Worm (Caenorhabditis elegans) whole organism, midembryonic: ENCODE results near the gene ZK856.6.

Experiments used
- T22C8.4 ChIP-seq: fragments of 200-800 bp; sonication (Bioruptor generic); IDR thresholded peaks from 2 replicates; pipeline ENCODE4 v1.3.6; 2022; ENCODE audit warnings: missing genetic modification characterization, missing compliant biosample characterization
- cog-1 ChIP-seq: sonication (generic microtip); optimal IDR thresholded peaks from 2 replicates; lab custom pipeline; 2016; ENCODE audit warnings: missing genetic modification characterization, missing compliant biosample characterization
- flt-1 ChIP-seq: fragments of 200-800 bp; sonication (Bioruptor generic); IDR thresholded peaks from 2 replicates; pipeline ENCODE4 v1.3.6; 2022; ENCODE audit warnings: missing genetic modification characterization, missing compliant biosample characterization
- klf-2 ChIP-seq: fragments of 200-800 bp; sonication (Bioruptor generic); conservative IDR thresholded peaks from 2 replicates; pipeline ENCODE4 v1.3.6; 2022; ENCODE audit warnings: missing genetic modification reagents, missing genetic modification characterization, missing compliant biosample characterization
- med-1 ChIP-seq: sonication (generic microtip); optimal IDR thresholded peaks from 2 replicates; lab custom pipeline; 2017; ENCODE audit warnings: missing genetic modification characterization, mild to moderate bottlenecking, missing compliant biosample characterization, antibody characterized with exemption, missing genetic modification reagents; ENCODE audit not compliant: insufficient read depth
- ref-1 ChIP-seq: fragments of 200-800 bp; sonication (Bioruptor generic); conservative IDR thresholded peaks from 2 replicates; pipeline ENCODE4 v1.3.6; 2022; ENCODE audit warnings: missing genetic modification reagents, missing genetic modification characterization, missing compliant biosample characterization
- tab-1 ChIP-seq: fragments of 200-800 bp; sonication (Bioruptor generic); IDR thresholded peaks from 2 replicates; pipeline ENCODE4 v1.3.6; 2022; ENCODE audit warnings: missing genetic modification characterization, missing compliant biosample characterization
- ztf-23 ChIP-seq: fragments of 200-800 bp; sonication (Bioruptor generic); IDR thresholded peaks from 2 replicates; pipeline ENCODE4 v1.3.6; 2022; ENCODE audit warnings: missing genetic modification reagents, missing genetic modification characterization, missing compliant biosample characterization
- ztf-29 ChIP-seq: fragments of 200-800 bp; sonication (Bioruptor generic); IDR thresholded peaks from 2 replicates; pipeline ENCODE4 v1.3.6; 2022; ENCODE audit warnings: missing genetic modification reagents, missing genetic modification characterization, missing compliant biosample characterization

ZK856.6 gene

DNA sequence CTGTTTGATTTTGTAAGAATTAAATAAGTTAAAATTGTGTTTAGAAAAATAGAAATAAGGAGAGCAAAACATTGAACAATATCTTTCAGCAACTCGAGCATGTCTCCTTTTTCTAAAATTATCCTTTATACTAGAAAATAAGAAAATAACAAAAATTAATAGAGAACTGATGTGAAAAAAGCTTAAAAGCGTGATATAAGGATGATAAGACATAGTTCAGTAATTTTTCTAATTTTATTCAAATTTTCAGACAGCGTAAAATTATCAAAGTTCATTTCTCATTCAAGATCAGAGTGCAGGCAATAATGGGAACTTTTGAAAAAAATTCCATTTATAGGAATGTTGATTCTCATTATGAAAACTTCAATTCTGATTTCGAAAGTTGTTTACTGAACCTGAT, 34.8 kb downstream of the ZK856.6 start, which contains the start of gene str-182:
Gene str-182 (minus strand): TSS at position 101 of the 400 bp plus-strand sequence.
- TF ChIP-seq cog-1 (tag; lab: Kevin White, UChicago) (no peak), tab-1 (GFP tag; lab: Robert Waterston, UW) (no peak)

DNA sequence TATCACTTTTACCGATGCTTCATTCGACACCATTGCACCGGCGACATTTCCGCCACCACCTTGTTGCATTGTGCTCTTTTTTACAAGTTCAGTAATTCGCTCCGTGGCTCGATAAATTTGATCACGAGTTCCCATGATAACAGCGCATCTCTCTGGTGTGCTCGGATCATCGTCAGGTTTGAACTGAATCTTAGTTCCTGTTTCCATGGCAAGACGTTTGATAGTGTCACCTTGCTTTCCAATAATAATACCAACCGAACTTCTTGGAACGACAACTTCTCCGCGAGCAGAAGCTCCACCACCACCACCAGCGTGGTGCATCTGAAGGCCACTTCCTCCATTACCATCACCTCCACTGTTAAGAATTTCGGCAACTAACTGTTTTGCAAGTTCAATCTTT, 38.7 kb downstream of the ZK856.6 start:
- TF ChIP-seq klf-2 (GFP tag; lab: Robert Waterston, UW) (no peak), tab-1 (GFP tag; lab: Robert Waterston, UW) (no peak)

DNA sequence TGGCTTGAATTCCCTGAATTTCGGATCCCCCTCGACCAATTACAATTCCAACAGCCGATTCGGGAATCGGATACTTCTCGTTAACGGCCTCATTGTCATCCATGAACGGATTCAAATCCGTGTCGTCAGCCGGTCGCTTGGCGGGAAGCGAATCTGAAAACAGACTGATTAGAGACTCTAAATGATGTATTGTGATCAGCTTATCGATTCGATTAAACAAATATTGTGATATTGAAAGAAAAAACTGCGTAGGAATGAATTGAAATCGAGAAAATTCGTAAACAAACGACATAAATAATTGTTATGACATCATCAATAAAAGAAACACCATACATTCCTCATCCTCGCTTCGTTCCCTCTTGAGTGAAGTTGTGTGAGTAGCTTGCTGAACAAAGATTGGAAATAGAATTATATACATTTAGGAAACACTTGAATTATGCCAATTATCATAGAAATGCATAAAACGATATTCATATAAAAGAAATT, 39.5 kb downstream of the ZK856.6 start:
- no peak for TF ChIP-seq ztf-29 (GFP tag; lab: Robert Waterston, UW)
- TF ChIP-seq T22C8.4 (GFP tag; lab: Robert Waterston, UW) = no peak
- no peak for TF ChIP-seq tab-1 (GFP tag; lab: Robert Waterston, UW)
- TF ChIP-seq ztf-23 (GFP tag; lab: Robert Waterston, UW) = no peak
- TF ChIP-seq klf-2 (GFP tag; lab: Robert Waterston, UW) = no peak
- no peak for TF ChIP-seq cog-1 (tag; lab: Kevin White, UChicago)
- TF ChIP-seq ref-1 (GFP tag; lab: Robert Waterston, UW) = no peak
- no peak for TF ChIP-seq flt-1 (GFP tag; lab: Robert Waterston, UW)
- no peak for TF ChIP-seq med-1 (GFP tag; lab: Kevin White, UChicago)

DNA sequence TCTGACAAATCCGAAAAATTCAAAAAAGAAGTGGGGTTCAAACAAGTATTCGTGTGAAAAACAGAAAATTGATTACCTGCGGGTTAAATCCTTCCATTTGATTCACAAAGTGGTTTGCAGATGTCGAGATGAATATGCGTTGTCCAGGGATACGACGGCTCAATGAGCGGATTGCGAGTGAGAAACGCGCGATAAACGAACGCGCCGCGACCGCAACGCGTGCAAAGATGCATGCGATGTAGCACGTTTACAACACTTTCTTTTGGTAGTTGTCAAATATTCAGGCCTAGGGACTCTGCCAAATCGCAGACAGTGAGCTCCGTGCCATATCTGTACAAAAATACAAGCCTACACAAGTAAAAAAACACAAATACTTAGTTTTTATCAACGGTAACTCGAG, 40.2 kb downstream of the ZK856.6 start, which contains the start of gene fubl-1:
Gene fubl-1 (minus strand): TSS at position 202 of the 400 bp plus-strand sequence.
- no peak for TF ChIP-seq T22C8.4 (GFP tag; lab: Robert Waterston, UW)
- no peak for TF ChIP-seq ztf-23 (GFP tag; lab: Robert Waterston, UW)
- no peak for TF ChIP-seq cog-1 (tag; lab: Kevin White, UChicago)
- no peak for TF ChIP-seq ztf-29 (GFP tag; lab: Robert Waterston, UW)
- 0 out of 2 replicates have a peak, but pooled peaks have one; percentile 46 for TF ChIP-seq tab-1 (GFP tag; lab: Robert Waterston, UW)
- no peak for TF ChIP-seq flt-1 (GFP tag; lab: Robert Waterston, UW)

DNA sequence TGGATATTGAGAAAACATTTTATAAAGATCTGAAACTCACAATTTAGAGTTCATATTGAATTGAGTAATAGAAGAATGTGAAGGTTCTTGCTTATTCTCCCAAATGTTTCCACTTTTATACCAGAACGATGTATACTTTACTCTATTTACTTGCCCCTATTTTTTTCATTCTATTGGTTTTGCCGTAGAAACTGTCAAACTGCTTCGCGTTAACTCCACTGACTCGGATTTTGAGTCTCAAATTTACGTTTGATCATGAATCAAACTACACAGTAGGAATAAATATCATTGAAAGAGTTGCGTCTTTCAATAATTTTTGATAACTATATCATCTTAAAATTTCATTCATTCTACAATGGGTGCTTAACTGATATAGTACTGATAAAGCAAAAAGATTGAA, 41.4 kb downstream of the ZK856.6 start, which contains the start of gene fipr-8:
Gene fipr-8 (minus strand): TSS at position 101 of the 400 bp plus-strand sequence.
- TF ChIP-seq ztf-23 (GFP tag; lab: Robert Waterston, UW) (no peak), cog-1 (tag; lab: Kevin White, UChicago) (no peak), klf-2 (GFP tag; lab: Robert Waterston, UW) (no peak), med-1 (GFP tag; lab: Kevin White, UChicago) (no peak), ref-1 (GFP tag; lab: Robert Waterston, UW) (no peak), ztf-29 (GFP tag; lab: Robert Waterston, UW) (no peak), flt-1 (GFP tag; lab: Robert Waterston, UW) (no peak), T22C8.4 (GFP tag; lab: Robert Waterston, UW) (no peak), tab-1 (GFP tag; lab: Robert Waterston, UW) (no peak)

DNA sequence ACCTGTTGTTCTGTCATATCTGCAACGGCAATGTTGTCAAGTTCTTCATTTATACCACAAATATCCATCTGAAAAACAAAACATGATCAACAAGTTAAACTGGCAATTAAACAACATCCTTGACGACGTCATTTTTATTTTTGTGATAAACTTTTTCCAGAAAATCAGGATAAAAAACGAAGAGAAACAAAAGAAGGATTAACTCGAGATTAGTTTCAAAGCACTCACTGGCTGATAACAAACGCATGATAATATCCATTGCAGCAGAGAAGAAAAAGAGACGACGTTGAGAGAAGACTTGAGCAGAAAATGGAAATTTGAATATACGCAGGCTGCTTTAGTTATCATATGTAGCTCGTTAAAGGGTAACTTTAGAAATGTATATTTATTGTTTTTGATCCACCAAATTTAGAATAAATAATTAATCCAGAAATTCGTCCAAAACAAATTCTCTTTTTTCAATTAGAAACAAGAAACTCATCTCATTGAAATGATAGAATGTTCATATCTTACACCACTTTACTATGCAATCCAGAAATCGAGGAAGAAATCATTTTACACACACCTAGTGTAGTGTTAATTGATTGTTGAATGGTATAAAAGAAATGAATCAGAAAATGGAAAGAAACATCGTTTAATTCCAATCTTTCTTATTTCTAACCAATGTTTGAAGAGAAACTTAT, 42.8 kb downstream of the ZK856.6 start, which contains the start of the genes C12D8.21 and col-148:
Gene C12D8.21 (minus strand): TSS at position 68 of the 683 bp plus-strand sequence.
Gene col-148 (plus strand): TSS at position 633 of the 683 bp plus-strand sequence.
- no peak for TF ChIP-seq flt-1 (GFP tag; lab: Robert Waterston, UW)
- no peak for TF ChIP-seq tab-1 (GFP tag; lab: Robert Waterston, UW)
- no peak for TF ChIP-seq T22C8.4 (GFP tag; lab: Robert Waterston, UW)
- no peak for TF ChIP-seq ztf-23 (GFP tag; lab: Robert Waterston, UW)
- no peak for TF ChIP-seq ref-1 (GFP tag; lab: Robert Waterston, UW)
- no peak for TF ChIP-seq klf-2 (GFP tag; lab: Robert Waterston, UW)
- no peak for TF ChIP-seq med-1 (GFP tag; lab: Kevin White, UChicago)
- no peak for TF ChIP-seq ztf-29 (GFP tag; lab: Robert Waterston, UW)

DNA sequence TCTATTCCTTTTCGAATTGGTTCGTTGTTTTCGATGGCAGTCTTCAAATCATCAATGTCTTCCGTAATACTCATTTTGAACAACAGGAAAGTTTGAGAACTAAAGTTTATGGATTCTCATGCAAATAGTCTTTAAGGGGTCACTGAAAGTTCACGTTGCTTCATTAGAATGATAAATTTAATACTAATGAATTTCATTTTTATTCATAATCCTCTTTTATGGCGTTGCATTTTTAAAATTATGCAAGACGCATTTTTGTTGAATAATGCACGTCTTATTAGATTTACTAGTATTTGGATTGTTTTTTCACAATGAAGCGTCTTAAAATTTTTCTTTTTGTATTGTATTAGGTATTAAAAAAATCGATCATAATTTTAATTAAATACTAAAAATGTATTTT, 44.6 kb downstream of the ZK856.6 start, which contains the start of gene C12D8.9:
Gene C12D8.9 (minus strand): TSS at position 101 of the 400 bp plus-strand sequence.
- TF ChIP-seq cog-1 (tag; lab: Kevin White, UChicago) = no peak
- TF ChIP-seq ztf-29 (GFP tag; lab: Robert Waterston, UW) = no peak
- no peak for TF ChIP-seq ztf-23 (GFP tag; lab: Robert Waterston, UW)
- no peak for TF ChIP-seq flt-1 (GFP tag; lab: Robert Waterston, UW)
- no peak for TF ChIP-seq T22C8.4 (GFP tag; lab: Robert Waterston, UW)

DNA sequence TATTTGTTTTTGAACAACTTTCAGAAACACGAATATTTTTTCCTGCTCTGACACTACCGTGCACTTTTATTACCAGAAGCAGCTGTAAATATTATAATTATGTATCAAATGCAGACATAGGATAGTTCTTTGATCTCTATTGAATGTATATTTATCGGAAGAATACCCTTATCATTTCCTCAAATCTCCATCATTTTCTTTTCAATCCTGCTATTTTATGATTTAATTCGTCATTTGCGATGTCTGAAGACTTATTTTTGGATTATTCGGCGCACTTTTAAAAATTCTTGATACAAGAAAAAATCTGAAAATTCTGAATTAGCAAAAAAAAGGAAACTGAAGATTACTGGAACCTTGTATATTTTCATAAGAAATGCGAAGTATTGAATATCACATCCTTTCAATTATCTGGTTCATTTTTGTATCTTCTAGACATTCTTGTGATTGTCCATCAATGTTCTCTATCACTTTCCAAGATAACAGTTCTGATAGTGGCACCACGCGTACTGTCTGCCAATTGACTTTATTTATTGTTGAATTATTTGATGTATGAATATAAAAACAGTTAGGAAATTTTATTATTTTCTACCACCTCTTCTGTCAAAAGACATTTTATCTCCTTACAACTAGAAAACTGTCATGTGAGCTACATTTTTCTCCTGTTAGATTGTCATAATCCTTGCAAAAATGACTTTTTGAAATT, 45.7 kb downstream of the ZK856.6 start:
- TF ChIP-seq T22C8.4 (GFP tag; lab: Robert Waterston, UW) (no peak), cog-1 (tag; lab: Kevin White, UChicago) (no peak), tab-1 (GFP tag; lab: Robert Waterston, UW) (no peak), ztf-29 (GFP tag; lab: Robert Waterston, UW) (no peak), ztf-23 (GFP tag; lab: Robert Waterston, UW) (no peak), flt-1 (GFP tag; lab: Robert Waterston, UW) (no peak), med-1 (GFP tag; lab: Kevin White, UChicago) (no peak), klf-2 (GFP tag; lab: Robert Waterston, UW) (no peak), ref-1 (GFP tag; lab: Robert Waterston, UW) (no peak)

DNA sequence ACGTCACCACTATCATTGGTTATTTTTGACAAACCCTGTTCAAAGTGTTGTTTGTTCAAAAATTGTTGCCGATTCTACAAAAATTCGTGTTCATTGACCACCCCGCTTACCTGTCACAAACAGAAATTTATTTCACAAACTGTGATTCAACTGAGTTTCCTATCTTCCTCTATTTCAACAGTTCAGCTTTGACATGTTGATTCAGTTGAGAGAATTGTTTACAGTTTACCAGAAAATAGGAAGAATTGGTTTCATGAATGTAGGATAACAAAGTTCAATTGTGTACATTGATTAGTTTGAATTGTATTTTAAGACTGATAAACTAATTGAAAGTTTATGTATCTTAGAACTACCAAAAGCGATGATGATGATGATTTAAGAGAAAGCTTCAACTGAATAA, 47.1 kb downstream of the ZK856.6 start:
- TF ChIP-seq med-1 (GFP tag; lab: Kevin White, UChicago) (no peak), tab-1 (GFP tag; lab: Robert Waterston, UW) (no peak)
